Fruit fly (Drosophila melanogaster) whole organism, embryonic: ENCODE data around the gene CG10177.

Experiments
- CG3163 ChIP-seq: fragments of 200-800 bp; sonication (Bioruptor generic); optimal IDR thresholded peaks from 3 replicates; lab custom pipeline; 2016; ENCODE audit warnings: missing biosample characterization, missing genetic modification characterization
- CG9727 ChIP-seq: fragments of 200-800 bp; sonication (Bioruptor generic); optimal IDR thresholded peaks from 3 replicates; lab custom pipeline; 2017; ENCODE audit warnings: missing biosample characterization, mild to moderate bottlenecking, missing genetic modification characterization
- Dbx ChIP-seq: fragments of 200-800 bp; sonication (Bioruptor generic); IDR thresholded peaks from 3 replicates; pipeline ENCODE4 v1.3.6; 2022; ENCODE audit warnings: missing biosample characterization, missing genetic modification characterization
- Sox100B ChIP-seq: fragments of 200-800 bp; sonication (Bioruptor generic); optimal IDR thresholded peaks from 3 replicates; lab custom pipeline; 2018; ENCODE audit warnings: missing biosample characterization, mild to moderate bottlenecking, missing genetic modification characterization
- emc ChIP-seq: fragments of 200-800 bp; sonication (Bioruptor generic); optimal IDR thresholded peaks from 2 replicates; lab custom pipeline; 2016; ENCODE audit warnings: missing biosample characterization, missing genetic modification characterization

dm6 chr3R:23527396-23527795 is 6.0 kb upstream of the CG10177 start:
- TF ChIP-seq CG9727 (GFP tag; lab: Kevin White, UChicago) (no peak), CG3163 (GFP tag; lab: Kevin White, UChicago) (no peak), Dbx (GFP tag; lab: Robert Waterston, UW) (no peak), emc (GFP tag; lab: Kevin White, UChicago) (no peak), Sox100B (GFP tag; lab: Kevin White, UChicago) (no peak)
